Worm (Caenorhabditis elegans) whole organism, L4/young adult: ENCODE data around the gene col-98.

Source experiments
- W03F9.2 ChIP-seq: fragments of 150-350 bp; optimal IDR thresholded peaks from 2 replicates; lab custom pipeline; 2014; ENCODE audit warnings: missing biosample characterization, missing genetic modification characterization
- him-1 ChIP-seq: sonication (generic microtip); optimal IDR thresholded peaks from 2 replicates; lab custom pipeline; 2016; ENCODE audit warnings: missing genotype, missing genetic modification reagents, missing genetic modification characterization, missing compliant biosample characterization

DNA sequence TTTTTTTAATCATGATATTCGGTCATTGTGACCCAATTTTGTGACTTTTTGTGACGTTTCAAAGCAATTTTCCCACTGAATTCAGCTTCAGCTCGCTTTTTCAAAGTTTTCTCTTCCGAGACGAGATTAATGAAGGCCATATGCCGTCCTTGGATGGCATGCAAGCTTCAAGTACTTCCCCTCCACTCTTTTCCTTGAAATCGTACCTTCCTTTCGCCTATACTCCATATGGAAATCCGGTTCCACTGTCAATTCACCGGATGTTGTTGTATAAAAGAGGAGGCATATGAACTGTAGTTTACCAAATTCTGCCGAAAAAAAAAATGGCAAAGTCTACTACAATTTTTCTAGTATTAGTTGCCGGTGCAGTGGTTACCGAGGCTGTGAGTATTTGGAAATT lies 38.0 kb upstream of the col-98 start, which contains the start of gene ZK1010.4:
- TF ChIP-seq W03F9.2 (tag; lab: Kevin White, UChicago) (no peak), him-1 (no peak)
